Worm (Caenorhabditis elegans): ENCODE data around the gene C55B6.4.

DNA sequence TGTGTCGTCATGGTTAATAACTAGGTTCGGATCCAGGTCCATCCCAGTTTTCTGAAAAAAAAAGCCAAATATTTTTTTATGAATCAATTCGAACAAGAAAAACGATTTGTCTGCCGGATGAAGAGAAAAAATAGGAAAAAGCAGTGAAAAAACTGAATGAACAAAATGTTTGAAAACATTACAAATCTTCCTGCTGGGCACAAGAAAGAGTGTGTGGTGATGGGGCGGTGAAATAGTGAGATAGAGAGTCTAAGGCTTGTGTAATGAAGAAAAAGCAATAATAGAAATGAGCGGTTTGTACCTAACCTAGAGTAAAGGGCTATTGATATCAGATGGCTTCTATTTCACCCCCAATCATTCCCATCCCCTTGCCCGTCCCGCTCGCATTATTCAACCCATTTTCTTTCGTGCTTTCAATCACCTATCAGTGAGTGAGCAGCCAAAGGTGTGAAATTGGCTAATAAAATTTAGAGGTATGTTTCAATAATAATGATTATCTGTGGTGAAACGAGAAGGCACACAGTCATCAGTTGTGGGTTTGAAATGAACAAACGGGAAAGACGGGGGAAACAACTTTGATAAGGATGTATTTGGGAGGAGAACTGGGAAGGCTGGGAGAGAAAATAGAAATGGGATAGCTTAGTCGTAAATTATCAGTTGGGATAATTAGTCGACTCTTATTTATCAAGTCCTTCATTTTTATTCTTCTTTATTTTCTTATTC lies 16.8 kb downstream of the C55B6.4 start, which contains the start of gene bar-1:
- no peak for TF ChIP-seq unc-39 (tag; optimal IDR thresholded peaks at IDR 0.05)
- TF ChIP-seq egl-27 (tag; optimal IDR thresholded peaks at IDR 0.05) = no peak
- no peak for TF ChIP-seq snpc-4 (tag; optimal IDR thresholded peaks at IDR 0.05)
- no peak for TF ChIP-seq nhr-12 (tag; optimal IDR thresholded peaks at IDR 0.05)
- TF ChIP-seq R02D3.7 (tag; optimal IDR thresholded peaks at IDR 0.05) = no peak
- no peak for TF ChIP-seq zag-1 (tag; optimal IDR thresholded peaks at IDR 0.05)
- no peak for TF ChIP-seq elt-3 (tag; optimal IDR thresholded peaks at IDR 0.05)
- no peak for TF ChIP-seq elt-1 (tag; optimal IDR thresholded peaks at IDR 0.05)
